Fruit fly (Drosophila melanogaster) whole organism, embryonic: ENCODE data around the gene ana1.

Source experiments
- Blimp-1 ChIP-seq: fragments of 200-800 bp; sonication (Bioruptor generic); optimal IDR thresholded peaks from 3 replicates; lab custom pipeline; 2018; ENCODE audit warnings: missing biosample characterization, missing genetic modification characterization, mild to moderate bottlenecking, moderate library complexity, missing genetic modification reagents
- CG10959 ChIP-seq: fragments of 200-800 bp; sonication (Bioruptor generic); IDR thresholded peaks from 2 replicates; pipeline ENCODE4 v1.3.6; 2022; ENCODE audit warnings: missing biosample characterization, missing genetic modification characterization
- CG12391 ChIP-seq: fragments of 200-800 bp; sonication (Bioruptor generic); optimal IDR thresholded peaks from 3 replicates; lab custom pipeline; 2018; ENCODE audit warnings: missing biosample characterization, mild to moderate bottlenecking, missing genetic modification characterization, moderate library complexity
- CG13287 ChIP-seq: fragments of 200-800 bp; sonication (Bioruptor generic); IDR thresholded peaks from 2 replicates; pipeline ENCODE4 v1.3.6; 2022; ENCODE audit warnings: missing biosample characterization, missing genetic modification characterization; ENCODE audit not compliant: partially characterized antibody
- CG15269 ChIP-seq: fragments of 200-800 bp; sonication (Bioruptor generic); optimal IDR thresholded peaks from 2 replicates; lab custom pipeline; 2018; ENCODE audit warnings: missing biosample characterization, mild to moderate bottlenecking, missing genetic modification characterization, moderate library complexity
- CG15479 ChIP-seq: fragments of 200-800 bp; sonication (Bioruptor generic); optimal IDR thresholded peaks from 3 replicates; lab custom pipeline; 2019; ENCODE audit warnings: missing biosample characterization, mild to moderate bottlenecking, missing genetic modification characterization, moderate library complexity
- CG15514 ChIP-seq: fragments of 200-800 bp; sonication (Bioruptor generic); optimal IDR thresholded peaks from 3 replicates; lab custom pipeline; 2017; ENCODE audit warnings: missing biosample characterization, missing genetic modification characterization, mild to moderate bottlenecking, moderate library complexity, missing genetic modification reagents
- CG15601 ChIP-seq: fragments of 200-800 bp; sonication (Bioruptor generic); optimal IDR thresholded peaks from 3 replicates; lab custom pipeline; 2019; ENCODE audit warnings: missing biosample characterization, mild to moderate bottlenecking, missing genetic modification characterization, moderate library complexity
- CG2120 ChIP-seq: fragments of 200-800 bp; sonication (Bioruptor generic); optimal IDR thresholded peaks from 3 replicates; lab custom pipeline; 2016; ENCODE audit warnings: missing biosample characterization, missing genetic modification characterization
- CG31441 ChIP-seq: fragments of 200-800 bp; sonication (Bioruptor generic); IDR thresholded peaks from 2 replicates; pipeline ENCODE4 v1.3.6; 2022; ENCODE audit warnings: missing biosample characterization, missing genetic modification characterization
- CG3281 ChIP-seq: fragments of 200-800 bp; sonication (Bioruptor generic); optimal IDR thresholded peaks from 3 replicates; lab custom pipeline; 2017; ENCODE audit warnings: missing biosample characterization, mild to moderate bottlenecking, missing genetic modification characterization
- CG4404 ChIP-seq: fragments of 200-800 bp; sonication (Bioruptor generic); IDR thresholded peaks from 2 replicates; pipeline ENCODE4 v1.3.6; 2022; ENCODE audit warnings: missing biosample characterization, missing genetic modification characterization
- CG8281 ChIP-seq: fragments of 200-800 bp; sonication (Bioruptor generic); optimal IDR thresholded peaks from 2 replicates; lab custom pipeline; 2018; ENCODE audit warnings: missing biosample characterization, mild to moderate bottlenecking, missing genetic modification characterization, moderate library complexity
- CG9437 ChIP-seq: fragments of 200-800 bp; sonication (Bioruptor generic); optimal IDR thresholded peaks from 2 replicates; lab custom pipeline; 2018; ENCODE audit warnings: missing biosample characterization, mild to moderate bottlenecking, missing genetic modification characterization
- CG9727 ChIP-seq: fragments of 200-800 bp; sonication (Bioruptor generic); optimal IDR thresholded peaks from 3 replicates; lab custom pipeline; 2017; ENCODE audit warnings: missing biosample characterization, mild to moderate bottlenecking, missing genetic modification characterization
- CkIIα-i1 ChIP-seq: fragments of 200-800 bp; sonication (Bioruptor generic); IDR thresholded peaks from 2 replicates; pipeline ENCODE4 v1.3.6; 2022; ENCODE audit warnings: missing biosample characterization, missing genetic modification characterization
- Ets65A ChIP-seq: fragments of 200-800 bp; sonication (Bioruptor generic); peaks from one replicate; lab custom pipeline; 2016; ENCODE audit warnings: missing biosample characterization, missing genetic modification characterization
- Fer3 ChIP-seq: fragments of 200-800 bp; sonication (Bioruptor generic); optimal IDR thresholded peaks from 2 replicates; lab custom pipeline; 2018; ENCODE audit warnings: missing biosample characterization, mild to moderate bottlenecking, missing genetic modification characterization, moderate library complexity
- HLH3B ChIP-seq: fragments of 200-800 bp; sonication (Bioruptor generic); IDR thresholded peaks from 2 replicates; pipeline ENCODE4 v1.3.6; 2022; ENCODE audit warnings: missing biosample characterization, missing genetic modification characterization
- HLH54F ChIP-seq: fragments of 200-800 bp; sonication (Bioruptor generic); optimal IDR thresholded peaks from 3 replicates; lab custom pipeline; 2016; ENCODE audit warnings: missing biosample characterization, missing genetic modification characterization
- HmgD ChIP-seq: fragments of 200-800 bp; sonication (Bioruptor generic); optimal IDR thresholded peaks from 3 replicates; lab custom pipeline; 2016; ENCODE audit warnings: missing biosample characterization, missing genetic modification characterization
- Hr51 ChIP-seq, 2 experiments: fragments of 200-800 bp; sonication (Bioruptor generic); optimal IDR thresholded peaks; 2 replicates in 1 of 2; 3 replicates in 1 of 2; lab custom pipeline; 2016 to 2018; ENCODE audit warnings: missing biosample characterization in 2 of 2, missing genetic modification characterization in 2 of 2, mild to moderate bottlenecking in 1 of 2, moderate library complexity in 1 of 2
- Myb ChIP-seq: fragments of 200-800 bp; sonication (Bioruptor generic); optimal IDR thresholded peaks from 2 replicates; lab custom pipeline; 2016; ENCODE audit warnings: missing biosample characterization, missing genetic modification characterization
- Opbp ChIP-seq: fragments of 200-800 bp; sonication (Bioruptor generic); IDR thresholded peaks from 3 replicates; pipeline ENCODE4 v1.3.6; 2022; ENCODE audit warnings: missing biosample characterization, missing genetic modification characterization; ENCODE audit not compliant: partially characterized antibody
- Sry-β ChIP-seq: fragments of 200-800 bp; sonication (Bioruptor generic); optimal IDR thresholded peaks from 2 replicates; lab custom pipeline; 2018; ENCODE audit warnings: missing biosample characterization, mild to moderate bottlenecking, missing genetic modification characterization, moderate library complexity
- Xrp1 ChIP-seq: fragments of 200-800 bp; sonication (Bioruptor generic); IDR thresholded peaks from 2 replicates; pipeline ENCODE4 v1.3.6; 2022; ENCODE audit warnings: missing biosample characterization, missing genetic modification characterization
- amos ChIP-seq: fragments of 200-800 bp; sonication (Bioruptor generic); IDR thresholded peaks from 2 replicates; pipeline ENCODE4 v1.3.6; 2022; ENCODE audit warnings: missing biosample characterization, missing genetic modification characterization; ENCODE audit not compliant: partially characterized antibody
- az2 ChIP-seq: fragments of 200-800 bp; sonication (Bioruptor generic); optimal IDR thresholded peaks from 3 replicates; lab custom pipeline; 2016; ENCODE audit warnings: missing biosample characterization, missing genetic modification characterization
- bigmax ChIP-seq: fragments of 200-800 bp; sonication (Bioruptor generic); optimal IDR thresholded peaks from 2 replicates; lab custom pipeline; 2018; ENCODE audit warnings: missing biosample characterization, mild to moderate bottlenecking, missing genetic modification characterization
- btn ChIP-seq: fragments of 200-800 bp; sonication (Bioruptor generic); optimal IDR thresholded peaks from 2 replicates; lab custom pipeline; 2016; ENCODE audit warnings: missing biosample characterization, missing genetic modification characterization
- chn ChIP-seq: fragments of 200-800 bp; sonication (Bioruptor generic); optimal IDR thresholded peaks from 2 replicates; lab custom pipeline; 2016; ENCODE audit warnings: missing biosample characterization, missing genetic modification characterization
- da ChIP-seq: fragments of 200-800 bp; sonication (Bioruptor generic); optimal IDR thresholded peaks from 2 replicates; lab custom pipeline; 2016; ENCODE audit warnings: missing biosample characterization, missing genetic modification characterization
- esg ChIP-seq: fragments of 200-800 bp; sonication (Bioruptor generic); conservative IDR thresholded peaks from 2 replicates; pipeline ENCODE4 v1.3.6; 2022; ENCODE audit warnings: missing biosample characterization, missing genetic modification characterization
- fd96Cb ChIP-seq: fragments of 200-800 bp; sonication (Bioruptor generic); optimal IDR thresholded peaks from 2 replicates; lab custom pipeline; 2018; ENCODE audit warnings: missing biosample characterization, mild to moderate bottlenecking, missing genetic modification characterization, moderate library complexity
- kah ChIP-seq: fragments of 200-800 bp; sonication (Bioruptor generic); optimal IDR thresholded peaks from 2 replicates; lab custom pipeline; 2018; ENCODE audit warnings: missing biosample characterization, mild to moderate bottlenecking, missing genetic modification characterization
- kay ChIP-seq: fragments of 200-800 bp; sonication (Bioruptor generic); optimal IDR thresholded peaks from 2 replicates; lab custom pipeline; 2016; ENCODE audit warnings: missing biosample characterization, missing genetic modification characterization
- klu ChIP-seq: fragments of 200-800 bp; sonication (Bioruptor generic); IDR thresholded peaks from 2 replicates; pipeline ENCODE4 v1.3.6; 2022; ENCODE audit warnings: missing biosample characterization, missing genetic modification characterization
- lola ChIP-seq, 3 experiments: fragments of >200 bp in 2 of 3; fragments of 200-800 bp in 1 of 3; sonication (Bioruptor generic) in 1 of 3; optimal IDR thresholded peaks; 2 replicates each; lab custom pipeline; 2017 to 2019; ENCODE audit warnings: missing biosample characterization in 3 of 3, missing genetic modification characterization in 3 of 3, mild to moderate bottlenecking in 1 of 3, moderate library complexity in 1 of 3
- luna ChIP-seq: fragments of 200-800 bp; sonication (Bioruptor generic); optimal IDR thresholded peaks from 2 replicates; lab custom pipeline; 2016; ENCODE audit warnings: missing biosample characterization, missing genetic modification characterization
- pnt ChIP-seq: fragments of 200-800 bp; sonication (Bioruptor generic); optimal IDR thresholded peaks from 3 replicates; lab custom pipeline; 2016; ENCODE audit warnings: missing biosample characterization, missing genetic modification characterization
- pros ChIP-seq: fragments of 200-800 bp; sonication (Bioruptor generic); optimal IDR thresholded peaks from 3 replicates; lab custom pipeline; 2019; ENCODE audit warnings: missing biosample characterization, mild to moderate bottlenecking, missing genetic modification characterization, moderate library complexity
- repo ChIP-seq: fragments of 200-800 bp; sonication (Bioruptor generic); optimal IDR thresholded peaks from 2 replicates; lab custom pipeline; 2016; ENCODE audit warnings: missing biosample characterization, missing genetic modification characterization
- sens-2 ChIP-seq: fragments of 200-800 bp; sonication (Bioruptor generic); IDR thresholded peaks from 2 replicates; pipeline ENCODE4 v1.3.6; 2022; ENCODE audit warnings: missing biosample characterization, missing genetic modification characterization
- sima ChIP-seq: fragments of 200-800 bp; sonication (Bioruptor generic); optimal IDR thresholded peaks from 2 replicates; lab custom pipeline; 2016; ENCODE audit warnings: missing biosample characterization, missing genetic modification characterization
- sisA ChIP-seq: fragments of 200-800 bp; sonication (Bioruptor generic); IDR thresholded peaks from 2 replicates; pipeline ENCODE4 v1.3.6; 2022; ENCODE audit warnings: missing biosample characterization, missing genetic modification characterization
- stc ChIP-seq: fragments of 200-800 bp; sonication (Bioruptor generic); IDR thresholded peaks from 2 replicates; pipeline ENCODE4 v1.3.6; 2022; ENCODE audit warnings: missing biosample characterization, missing genetic modification characterization
- toy ChIP-seq: fragments of 200-800 bp; sonication (Bioruptor generic); IDR thresholded peaks from 2 replicates; pipeline ENCODE4 v1.3.6; 2022; ENCODE audit warnings: missing biosample characterization, missing genetic modification characterization
- unc-4 ChIP-seq: fragments of 200-800 bp; sonication (Bioruptor generic); IDR thresholded peaks from 2 replicates; pipeline ENCODE4 v1.3.6; 2022; ENCODE audit warnings: missing biosample characterization, missing genetic modification characterization; ENCODE audit not compliant: partially characterized antibody
- vfl ChIP-seq: fragments of 200-800 bp; sonication (Bioruptor generic); optimal IDR thresholded peaks from 2 replicates; lab custom pipeline; 2016; ENCODE audit warnings: missing biosample characterization, missing genetic modification characterization
- z ChIP-seq: fragments of 200-800 bp; sonication (Bioruptor generic); IDR thresholded peaks from 3 replicates; pipeline ENCODE4 v1.3.6; 2022; ENCODE audit warnings: missing biosample characterization, missing genetic modification characterization

ana1 gene

dm6 chr3R:24572540-24573043 lies 42.2 kb downstream of the ana1 start (continued):
- no peak for TF ChIP-seq Opbp (GFP tag; lab: Robert Waterston, UW)
- TF ChIP-seq vfl: peak; percentile 96
- peak; percentile 98 for TF ChIP-seq CG15269 (tag; lab: Kevin White, UChicago)
- peak; percentile 92 for TF ChIP-seq btn (GFP tag; lab: Kevin White, UChicago)
- peak; percentile 96 for TF ChIP-seq toy
- peak; percentile 95 for TF ChIP-seq chn (GFP tag; lab: Kevin White, UChicago)
- TF ChIP-seq pros (GFP tag; lab: Kevin White, UChicago): peak; percentile 61
- peak; percentile 87 for TF ChIP-seq CG4404 (GFP tag; lab: Robert Waterston, UW)
- TF ChIP-seq CG15514 (GFP tag; lab: Kevin White, UChicago): peak; percentile 95
- TF ChIP-seq CG13287: peak; percentile 22; the same call in 1 of the 2 replicates
- no peak for TF ChIP-seq CG15479 (GFP tag; lab: Kevin White, UChicago)
- peak; percentile 86 for TF ChIP-seq da (GFP tag; lab: Kevin White, UChicago)
- peak; percentile 99 for TF ChIP-seq stc (GFP tag; lab: Robert Waterston, UW)
- TF ChIP-seq CG3281 (GFP tag; lab: Kevin White, UChicago): peak; percentile 97
- TF ChIP-seq az2 (GFP tag; lab: Kevin White, UChicago): peak; percentile 98
- TF ChIP-seq CG15601: peak; percentile 96
- peak; percentile 95 for TF ChIP-seq fd96Cb (tag; lab: Kevin White, UChicago)
- TF ChIP-seq Hr51 (GFP tag; optimal IDR thresholded peaks at IDR 0.05; lab: Kevin White, UChicago): peak; percentile 95 to 98
- peak; percentile 97 for TF ChIP-seq sens-2 (GFP tag; lab: Robert Waterston, UW)
- TF ChIP-seq pnt (GFP tag; lab: Kevin White, UChicago): peak; percentile 93
- no peak; the same call in 1 of the 2 replicates for TF ChIP-seq amos (GFP tag; lab: Robert Waterston, UW)
- peak; percentile 91 for TF ChIP-seq CG9437 (GFP tag; lab: Kevin White, UChicago)
- TF ChIP-seq CG8281 (tag; lab: Kevin White, UChicago): peak; percentile 89
- peak; percentile 99 for TF ChIP-seq HLH3B (GFP tag; lab: Robert Waterston, UW)
- TF ChIP-seq CG31441 (GFP tag; lab: Robert Waterston, UW): peak; percentile 98
- TF ChIP-seq CG9727: peak; percentile 97
- peak; percentile 98 for TF ChIP-seq Xrp1 (GFP tag; lab: Robert Waterston, UW)
- peak; percentile 50 for TF ChIP-seq Sry-β (GFP tag; lab: Kevin White, UChicago)
- TF ChIP-seq Myb (GFP tag; lab: Kevin White, UChicago): peak; percentile 80
- TF ChIP-seq CG10959 (GFP tag; lab: Robert Waterston, UW): peak; percentile 93
- peak; percentile 91 for TF ChIP-seq kah (GFP tag; lab: Kevin White, UChicago)
- peak; percentile 73 for TF ChIP-seq bigmax (GFP tag; lab: Kevin White, UChicago)
- peak; percentile 92 for TF ChIP-seq repo (GFP tag; lab: Kevin White, UChicago)
- TF ChIP-seq CkIIα-i1 (GFP tag; lab: Robert Waterston, UW): peak; percentile 90
- TF ChIP-seq kay (GFP tag; lab: Kevin White, UChicago): peak; percentile 93
- TF ChIP-seq Fer3: peak; percentile 98
- peak; percentile 96 for TF ChIP-seq HLH54F (GFP tag; lab: Kevin White, UChicago)
- peak; percentile 99 for TF ChIP-seq CG2120 (GFP tag; lab: Kevin White, UChicago)
- peak; percentile 81 for TF ChIP-seq HmgD (GFP tag; lab: Kevin White, UChicago)
- TF ChIP-seq sima (GFP tag; lab: Kevin White, UChicago): peak; percentile 80
- peak; percentile 99 for TF ChIP-seq CG12391 (tag; lab: Kevin White, UChicago)
- peak; percentile 89 for TF ChIP-seq luna (GFP tag; lab: Kevin White, UChicago)
- peak; percentile 94 for TF ChIP-seq klu
- peak in 1 of 3 experiments; percentile 89 for TF ChIP-seq lola (GFP tag; optimal IDR thresholded peaks at IDR 0.05; lab: Kevin White, UChicago)
- peak; percentile 97 for TF ChIP-seq sisA
- peak; percentile 97 for TF ChIP-seq esg
- no peak for TF ChIP-seq unc-4
- TF ChIP-seq Ets65A (GFP tag; lab: Kevin White, UChicago): peak; percentile 99
- TF ChIP-seq z (GFP tag; lab: Robert Waterston, UW): peak; percentile 85
- TF ChIP-seq Blimp-1 (GFP tag; lab: Kevin White, UChicago): peak; percentile 96
